Worm (Caenorhabditis elegans): ENCODE data around the gene pitr-5.

- TF ChIP-seq tbx-37 (GFP tag; conservative IDR thresholded peaks at IDR 0.05), result no peak
- no peak for TF ChIP-seq ama-1 (optimal IDR thresholded peaks at IDR 0.05)
- TF ChIP-seq pes-1 (GFP tag; IDR thresholded peaks at IDR 0.05), result no peak
- TF ChIP-seq hnd-1 (tag; optimal IDR thresholded peaks at IDR 0.05), result no peak
- TF ChIP-seq flt-1 (GFP tag; IDR thresholded peaks at IDR 0.05), result no peak
- no peak for TF ChIP-seq ceh-36 (tag; optimal IDR thresholded peaks at IDR 0.05)
- no peak for TF ChIP-seq hmg-4 (GFP tag; optimal IDR thresholded peaks at IDR 0.05)
- TF ChIP-seq sea-1 (GFP tag; conservative IDR thresholded peaks at IDR 0.05), result no peak
- no peak for TF ChIP-seq tbx-11 (GFP tag; IDR thresholded peaks at IDR 0.05)
- TF ChIP-seq F13C5.2 (tag; optimal IDR thresholded peaks at IDR 0.05), result no peak
- no peak for TF ChIP-seq scrt-1 (GFP tag; IDR thresholded peaks at IDR 0.05)
- TF ChIP-seq tra-4 (tag; optimal IDR thresholded peaks at IDR 0.05), result no peak
- no peak for TF ChIP-seq hmbx-1 (tag; optimal IDR thresholded peaks at IDR 0.05)
- no peak for TF ChIP-seq aly-1 (tag; optimal IDR thresholded peaks at IDR 0.05)
Observed at ce11 chrV:7196037-7196436, 11.4 kb downstream of the pitr-5 start, which contains the start of gene attf-2.
